Worm (Caenorhabditis elegans) whole organism, L1 larva: ENCODE measurements around the gene sra-35.

Source experiments
- C04F5.9 ChIP-seq: sonication (generic microtip); optimal IDR thresholded peaks from 2 replicates; lab custom pipeline; 2016; ENCODE audit warnings: missing genetic modification characterization, missing compliant biosample characterization
- C16A3.4 ChIP-seq: fragments of 150-350 bp; optimal IDR thresholded peaks from 2 replicates; lab custom pipeline; 2014; ENCODE audit warnings: missing biosample characterization, missing genetic modification characterization
- C34B4.2 ChIP-seq: sonication (generic microtip); optimal IDR thresholded peaks from 2 replicates; lab custom pipeline; 2017; ENCODE audit warnings: mild to moderate bottlenecking, missing genetic modification characterization, missing compliant biosample characterization
- alr-1 ChIP-seq: fragments of 200-800 bp; sonication (Bioruptor generic); optimal IDR thresholded peaks from 2 replicates; lab custom pipeline; 2018; ENCODE audit warnings: borderline replicate concordance, mild to moderate bottlenecking, missing genetic modification characterization, missing compliant biosample characterization
- blmp-1 ChIP-seq: fragments of 150-350 bp; optimal IDR thresholded peaks from 2 replicates; lab custom pipeline; 2014; ENCODE audit warnings: missing biosample characterization, missing genetic modification characterization
- ceh-63 ChIP-seq: fragments of 200-800 bp; sonication (Bioruptor generic); optimal IDR thresholded peaks from 2 replicates; lab custom pipeline; 2018; ENCODE audit warnings: mild to moderate bottlenecking, missing genetic modification characterization, missing compliant biosample characterization
- ceh-8 ChIP-seq: fragments of 200-800 bp; sonication (Bioruptor generic); optimal IDR thresholded peaks from 2 replicates; lab custom pipeline; 2018; ENCODE audit warnings: mild to moderate bottlenecking, missing genetic modification characterization, moderate library complexity, missing compliant biosample characterization
- ceh-82 ChIP-seq, 3 experiments: fragments of 150-350 bp in 1 of 3; sonication (generic microtip) in 2 of 3; optimal IDR thresholded peaks; 2 replicates each; lab custom pipeline; 2014 to 2017; ENCODE audit warnings: missing biosample characterization in 3 of 3, missing genetic modification characterization in 3 of 3
- ceh-90 ChIP-seq: sonication (generic microtip); optimal IDR thresholded peaks from 2 replicates; lab custom pipeline; 2016; ENCODE audit warnings: missing genetic modification characterization, missing compliant biosample characterization
- ces-1 ChIP-seq: fragments of 150-350 bp; optimal IDR thresholded peaks from 2 replicates; lab custom pipeline; 2014; ENCODE audit warnings: missing biosample characterization, missing genetic modification reagents, missing genetic modification characterization
- efl-3 ChIP-seq: fragments of 200-800 bp; sonication (Bioruptor generic); optimal IDR thresholded peaks from 2 replicates; lab custom pipeline; 2018; ENCODE audit warnings: mild to moderate bottlenecking, missing genetic modification characterization, missing compliant biosample characterization
- elt-3 ChIP-seq, 6 experiments: fragments of 150-350 bp in 1 of 6; sonication (generic microtip); optimal IDR thresholded peaks; 2 replicates each; lab custom pipeline; 2017 to 2018; ENCODE audit warnings: missing biosample characterization in 6 of 6, missing genetic modification characterization in 6 of 6, inconsistent platforms in 1 of 6
- ets-5 ChIP-seq: fragments of 200-800 bp; sonication (Bioruptor generic); IDR thresholded peaks from 2 replicates; pipeline ENCODE4 v1.3.6; 2022; ENCODE audit warnings: missing genetic modification characterization, missing compliant biosample characterization
- fkh-10 ChIP-seq: sonication (generic microtip); optimal IDR thresholded peaks from 2 replicates; lab custom pipeline; 2017; ENCODE audit warnings: missing biosample characterization, missing genetic modification reagents, missing genetic modification characterization
- fkh-4 ChIP-seq: sonication (generic microtip); optimal IDR thresholded peaks from 2 replicates; lab custom pipeline; 2016; ENCODE audit warnings: missing compliant biosample characterization, missing genetic modification characterization, borderline replicate concordance
- hlh-4 ChIP-seq: sonication (generic microtip); optimal IDR thresholded peaks from 2 replicates; lab custom pipeline; 2016; ENCODE audit warnings: mild to moderate bottlenecking, missing genetic modification characterization, missing compliant biosample characterization
- hpl-2 ChIP-seq: fragments of 150-350 bp; optimal IDR thresholded peaks from 2 replicates; lab custom pipeline; 2014; ENCODE audit warnings: missing biosample characterization, missing genetic modification reagents, missing genetic modification characterization
- irx-1 ChIP-seq: sonication (generic microtip); optimal IDR thresholded peaks from 2 replicates; lab custom pipeline; 2016; ENCODE audit warnings: missing genetic modification characterization, missing compliant biosample characterization
- isw-1 ChIP-seq: fragments of 200-800 bp; sonication (Bioruptor generic); IDR thresholded peaks from 2 replicates; pipeline ENCODE4 v1.3.6; 2022; ENCODE audit warnings: missing genetic modification characterization, missing compliant biosample characterization
- jun-1 ChIP-seq: fragments of 150-350 bp; optimal IDR thresholded peaks from 2 replicates; lab custom pipeline; 2014; ENCODE audit warnings: missing biosample characterization, missing genetic modification reagents, missing genetic modification characterization
- lin-13 ChIP-seq: fragments of 150-350 bp; optimal IDR thresholded peaks from 2 replicates; lab custom pipeline; 2014; ENCODE audit warnings: missing biosample characterization, missing genetic modification reagents, missing genetic modification characterization
- lin-14 ChIP-seq: fragments of 200-800 bp; sonication (Bioruptor generic); optimal IDR thresholded peaks from 2 replicates; lab custom pipeline; 2018; ENCODE audit warnings: mild to moderate bottlenecking, missing genetic modification characterization, moderate library complexity, missing compliant biosample characterization
- lin-15B ChIP-seq: fragments of 150-350 bp; sonication (generic microtip); optimal IDR thresholded peaks from 3 replicates; lab custom pipeline; 2014; ENCODE audit warnings: missing biosample characterization, missing genetic modification characterization
- lsy-2 ChIP-seq, 2 experiments: fragments of 150-350 bp; optimal IDR thresholded peaks; 2 replicates each; lab custom pipeline; 2014; ENCODE audit warnings: missing biosample characterization in 2 of 2, missing genetic modification characterization in 2 of 2
- mab-9 ChIP-seq: fragments of 200-800 bp; sonication (Bioruptor generic); IDR thresholded peaks from 2 replicates; pipeline ENCODE4 v1.3.6; 2022; ENCODE audit warnings: missing genetic modification reagents, missing genetic modification characterization, missing compliant biosample characterization
- mdl-1 ChIP-seq, 2 experiments: fragments of 150-350 bp; optimal IDR thresholded peaks; 2 replicates each; lab custom pipeline; 2014 to 2017; ENCODE audit warnings: missing biosample characterization in 2 of 2, missing genetic modification characterization in 2 of 2, inconsistent platforms in 1 of 2
- mep-1 ChIP-seq: fragments of 150-350 bp; optimal IDR thresholded peaks from 2 replicates; lab custom pipeline; 2014; ENCODE audit warnings: missing biosample characterization, missing genetic modification characterization
- nhr-12 ChIP-seq: sonication (generic microtip); optimal IDR thresholded peaks from 2 replicates; lab custom pipeline; 2017; ENCODE audit warnings: missing biosample characterization, missing genetic modification characterization
- nhr-19 ChIP-seq: fragments of 200-800 bp; sonication (Bioruptor generic); conservative IDR thresholded peaks from 2 replicates; pipeline ENCODE4 v1.3.6; 2022; ENCODE audit warnings: missing genetic modification characterization, missing compliant biosample characterization
- nhr-28 ChIP-seq: fragments of 150-350 bp; optimal IDR thresholded peaks from 2 replicates; lab custom pipeline; 2014; ENCODE audit warnings: missing biosample characterization, missing genetic modification characterization
- nhr-76 ChIP-seq: sonication (generic microtip); optimal IDR thresholded peaks from 2 replicates; lab custom pipeline; 2017; ENCODE audit warnings: missing biosample characterization, missing genetic modification characterization
- pax-3 ChIP-seq: fragments of 200-800 bp; sonication (Bioruptor generic); optimal IDR thresholded peaks from 2 replicates; lab custom pipeline; 2018; ENCODE audit warnings: mild to moderate bottlenecking, missing genetic modification characterization, moderate library complexity, missing compliant biosample characterization
- pqm-1 ChIP-seq: sonication (generic microtip); optimal IDR thresholded peaks from 3 replicates; lab custom pipeline; 2017; ENCODE audit warnings: missing biosample characterization, missing genetic modification characterization
- sptf-1 ChIP-seq: fragments of 150-350 bp; optimal IDR thresholded peaks from 2 replicates; lab custom pipeline; 2014; ENCODE audit warnings: missing biosample characterization, missing genetic modification characterization
- tbx-2 ChIP-seq: sonication (generic microtip); optimal IDR thresholded peaks from 2 replicates; lab custom pipeline; 2016; ENCODE audit warnings: missing genetic modification characterization, missing compliant biosample characterization
- unc-98 ChIP-seq: fragments of 200-800 bp; sonication (Bioruptor generic); IDR thresholded peaks from 2 replicates; pipeline ENCODE4 v1.3.6; 2022; ENCODE audit warnings: missing genetic modification characterization, missing compliant biosample characterization
- xbp-1 ChIP-seq: sonication (generic microtip); optimal IDR thresholded peaks from 2 replicates; lab custom pipeline; 2016; ENCODE audit warnings: missing genetic modification characterization, missing compliant biosample characterization
- zag-1 ChIP-seq: fragments of 150-350 bp; optimal IDR thresholded peaks from 2 replicates; lab custom pipeline; 2014; ENCODE audit warnings: missing biosample characterization, missing genetic modification characterization
- zip-4 ChIP-seq: fragments of 200-800 bp; sonication (Bioruptor generic); optimal IDR thresholded peaks from 2 replicates; lab custom pipeline; 2018; ENCODE audit warnings: mild to moderate bottlenecking, missing genetic modification characterization, moderate library complexity, missing compliant biosample characterization

The sra-35 gene

ce11 chrII:4540631-4541030 is 12.9 kb upstream of the sra-35 start, which contains the start of gene sra-36:
TSS of gene sra-36 (minus strand) at chrII:4540731.
- no peak for TF ChIP-seq elt-3 (tag; optimal IDR thresholded peaks at IDR 0.05; lab: Kevin White, UChicago)
- TF ChIP-seq mab-9, result no peak
- no peak for TF ChIP-seq sptf-1
- no peak for TF ChIP-seq nhr-12
- TF ChIP-seq irx-1 (tag; lab: Kevin White, UChicago), result no peak
- no peak for TF ChIP-seq lsy-2 (tag; optimal IDR thresholded peaks at IDR 0.05; lab: Kevin White, UChicago)
- TF ChIP-seq pax-3 (tag; lab: Kevin White, UChicago), result no peak
- no peak for TF ChIP-seq hpl-2 (GFP tag; lab: Kevin White, UChicago)
- TF ChIP-seq ets-5 (GFP tag; lab: Robert Waterston, UW), result no peak
- TF ChIP-seq, all 84 proteins: peak for 0

- no peak for TF ChIP-seq blmp-1 (tag; lab: Kevin White, UChicago)
- no peak for TF ChIP-seq ceh-82 (tag; optimal IDR thresholded peaks at IDR 0.05; lab: Kevin White, UChicago)
- no peak for TF ChIP-seq mdl-1 (tag; optimal IDR thresholded peaks at IDR 0.05; lab: Kevin White, UChicago)
- no peak for TF ChIP-seq C04F5.9 (tag; lab: Kevin White, UChicago)
- no peak for TF ChIP-seq isw-1 (GFP tag; lab: Robert Waterston, UW)
- TF ChIP-seq ceh-63 (GFP tag; lab: Kevin White, UChicago), result no peak
- no peak for TF ChIP-seq zip-4
- no peak for TF ChIP-seq xbp-1 (tag; lab: Kevin White, UChicago)
- no peak for TF ChIP-seq hlh-4 (tag; lab: Kevin White, UChicago)
- no peak for TF ChIP-seq efl-3 (GFP tag; lab: Kevin White, UChicago)
- no peak for TF ChIP-seq zag-1
- no peak for TF ChIP-seq lsy-2 (tag; optimal IDR thresholded peaks at IDR 0.05; lab: Kevin White, UChicago)
- TF ChIP-seq irx-1 (tag; lab: Kevin White, UChicago), result no peak
- TF ChIP-seq lin-14 (GFP tag; lab: Kevin White, UChicago), result no peak
- no peak for TF ChIP-seq ceh-8 (GFP tag; lab: Kevin White, UChicago)
Measured at ce11 chrII:4537141-4537540, 9.4 kb upstream of the sra-35 start, which contains the start of gene sra-33. TSS of gene sra-33 (minus strand) at chrII:4537241.

ce11 chrII:4531880-4532279 is 4.2 kb upstream of the sra-35 start, which contains the start of gene sra-32:
TSS of gene sra-32 (minus strand) at chrII:4531980.
- TF ChIP-seq alr-1 (tag; lab: Kevin White, UChicago), result no peak
- TF ChIP-seq ces-1 (GFP tag; lab: Kevin White, UChicago), result no peak

ce11 chrII:4525185-4525584 is 2.5 kb downstream of the sra-35 start:
- TF ChIP-seq tbx-2 (tag; lab: Kevin White, UChicago), result no peak
- TF ChIP-seq lin-13, result no peak
- TF ChIP-seq hlh-4 (tag; lab: Kevin White, UChicago), result no peak
- TF ChIP-seq ceh-82 (tag; optimal IDR thresholded peaks at IDR 0.05; lab: Kevin White, UChicago), result no peak
- no peak for TF ChIP-seq lin-14 (GFP tag; lab: Kevin White, UChicago)
- TF ChIP-seq fkh-4 (tag; lab: Kevin White, UChicago), result no peak
- TF ChIP-seq lin-15B, result no peak
- TF ChIP-seq pqm-1 (tag; lab: Kevin White, UChicago), result no peak

- no peak for TF ChIP-seq C16A3.4 (tag; lab: Kevin White, UChicago)
- TF ChIP-seq blmp-1 (tag; lab: Kevin White, UChicago), result no peak
- TF ChIP-seq mep-1 (tag; lab: Kevin White, UChicago), result no peak
- TF ChIP-seq fkh-10 (GFP tag; lab: Kevin White, UChicago), result no peak
- TF ChIP-seq nhr-76 (tag; lab: Kevin White, UChicago), result no peak
- TF ChIP-seq nhr-28 (tag; lab: Kevin White, UChicago), result no peak
- no peak for TF ChIP-seq C34B4.2 (tag; lab: Kevin White, UChicago)
- TF ChIP-seq unc-98 (GFP tag; lab: Robert Waterston, UW), result no peak
- TF ChIP-seq lin-14 (GFP tag; lab: Kevin White, UChicago), result no peak
- no peak for TF ChIP-seq nhr-19 (GFP tag; lab: Robert Waterston, UW)
- no peak for TF ChIP-seq elt-3 (tag; optimal IDR thresholded peaks at IDR 0.05; lab: Kevin White, UChicago)
- no peak for TF ChIP-seq jun-1 (tag; lab: Kevin White, UChicago)
- no peak for TF ChIP-seq ceh-90 (tag; lab: Kevin White, UChicago)
- no peak for TF ChIP-seq hpl-2 (GFP tag; lab: Kevin White, UChicago)
- TF ChIP-seq, all 84 proteins: peak for 0
Measured at ce11 chrII:4523122-4523672, 4.5 kb downstream of the sra-35 start, which contains the start of the genes B0304.4 and B0304.2. TSS of gene B0304.4 (minus strand) at chrII:4523222. TSS of gene B0304.2 (plus strand) at chrII:4523622.
